Worm (Caenorhabditis elegans) whole organism, L2 larva: Measurements from ENCODE around the gene Y50D7A.10.

Source experiments
- C34F6.9 ChIP-seq: fragments of 150-350 bp; optimal IDR thresholded peaks from 2 replicates; lab custom pipeline; 2014; ENCODE audit warnings: missing biosample characterization, missing genetic modification characterization
- F13H6.1 ChIP-seq: sonication (generic microtip); optimal IDR thresholded peaks from 2 replicates; lab custom pipeline; 2016; ENCODE audit warnings: missing genetic modification characterization, missing compliant biosample characterization
- Y55F3AM.14 ChIP-seq: fragments of 200-800 bp; sonication (Bioruptor generic); optimal IDR thresholded peaks from 2 replicates; lab custom pipeline; 2018; ENCODE audit warnings: mild to moderate bottlenecking, missing genetic modification characterization, missing compliant biosample characterization
- alr-1 ChIP-seq: fragments of 150-350 bp; optimal IDR thresholded peaks from 2 replicates; lab custom pipeline; 2014; ENCODE audit warnings: missing biosample characterization, missing genetic modification characterization
- aly-2 ChIP-seq: fragments of 150-350 bp; optimal IDR thresholded peaks from 2 replicates; lab custom pipeline; 2014; ENCODE audit warnings: missing biosample characterization, missing genetic modification characterization
- blmp-1 ChIP-seq: sonication (generic microtip); optimal IDR thresholded peaks from 2 replicates; lab custom pipeline; 2017; ENCODE audit warnings: missing genetic modification characterization, mild to moderate bottlenecking, missing compliant biosample characterization, antibody characterized with exemption, moderate library complexity; ENCODE audit not compliant: insufficient read depth
- ceh-16 ChIP-seq: fragments of 150-350 bp; optimal IDR thresholded peaks from 2 replicates; lab custom pipeline; 2014; ENCODE audit warnings: missing biosample characterization, missing genetic modification characterization
- ceh-82 ChIP-seq: fragments of 150-350 bp; optimal IDR thresholded peaks from 2 replicates; lab custom pipeline; 2014; ENCODE audit warnings: missing biosample characterization, missing genetic modification characterization
- crh-2 ChIP-seq: sonication (generic microtip); optimal IDR thresholded peaks from 2 replicates; lab custom pipeline; 2017; ENCODE audit warnings: missing biosample characterization, missing genetic modification characterization
- elt-1 ChIP-seq: fragments of 150-350 bp; optimal IDR thresholded peaks from 2 replicates; lab custom pipeline; 2014; ENCODE audit warnings: missing biosample characterization, missing genetic modification characterization
- fos-1 ChIP-seq: fragments of 150-350 bp; optimal IDR thresholded peaks from 2 replicates; lab custom pipeline; 2014; ENCODE audit warnings: missing biosample characterization, missing genetic modification characterization
- gmeb-1 ChIP-seq: fragments of 150-350 bp; optimal IDR thresholded peaks from 2 replicates; lab custom pipeline; 2014; ENCODE audit warnings: missing biosample characterization, missing genetic modification characterization
- lin-11 ChIP-seq: fragments of 150-350 bp; sonication (generic microtip); optimal IDR thresholded peaks from 2 replicates; lab custom pipeline; 2014; ENCODE audit warnings: missing biosample characterization, missing genetic modification characterization, inconsistent platforms, mixed read lengths
- lin-39 ChIP-seq: fragments of 150-350 bp; optimal IDR thresholded peaks from 2 replicates; lab custom pipeline; 2014; ENCODE audit warnings: missing biosample characterization, missing genetic modification reagents, missing genetic modification characterization
- lsy-2 ChIP-seq, 2 experiments: fragments of 150-350 bp in 1 of 2; sonication (generic microtip) in 1 of 2; optimal IDR thresholded peaks; 2 replicates each; lab custom pipeline; 2014 to 2017; ENCODE audit warnings: missing biosample characterization in 2 of 2, missing genetic modification characterization in 2 of 2
- mab-5 ChIP-seq: fragments of 150-350 bp; optimal IDR thresholded peaks from 2 replicates; lab custom pipeline; 2014; ENCODE audit warnings: missing biosample characterization, missing genetic modification characterization
- mbf-1 ChIP-seq: sonication (generic microtip); optimal IDR thresholded peaks from 2 replicates; lab custom pipeline; 2017; ENCODE audit warnings: missing biosample characterization, missing genetic modification characterization
- nhr-11 ChIP-seq: fragments of 150-350 bp; optimal IDR thresholded peaks from 2 replicates; lab custom pipeline; 2014; ENCODE audit warnings: missing biosample characterization, missing genetic modification characterization
- nhr-12 ChIP-seq: fragments of 150-350 bp; optimal IDR thresholded peaks from 2 replicates; lab custom pipeline; 2014; ENCODE audit warnings: missing biosample characterization, missing genetic modification characterization
- nhr-129 ChIP-seq: fragments of 150-350 bp; optimal IDR thresholded peaks from 2 replicates; lab custom pipeline; 2014; ENCODE audit warnings: missing biosample characterization, missing genetic modification characterization
- nhr-21 ChIP-seq: fragments of 150-350 bp; optimal IDR thresholded peaks from 2 replicates; lab custom pipeline; 2014; ENCODE audit warnings: missing biosample characterization, missing genetic modification characterization
- nhr-23 ChIP-seq: fragments of 150-350 bp; optimal IDR thresholded peaks from 2 replicates; lab custom pipeline; 2014; ENCODE audit warnings: missing biosample characterization, missing genetic modification reagents, missing genetic modification characterization
- nhr-237 ChIP-seq: fragments of 150-350 bp; optimal IDR thresholded peaks from 2 replicates; lab custom pipeline; 2014; ENCODE audit warnings: missing biosample characterization, missing genetic modification characterization
- nhr-77 ChIP-seq: fragments of 150-350 bp; optimal IDR thresholded peaks from 2 replicates; lab custom pipeline; 2014; ENCODE audit warnings: missing biosample characterization, missing genetic modification characterization
- peb-1 ChIP-seq: fragments of 150-350 bp; optimal IDR thresholded peaks from 2 replicates; lab custom pipeline; 2014; ENCODE audit warnings: missing biosample characterization, missing genetic modification characterization
- sem-4 ChIP-seq: fragments of 150-350 bp; optimal IDR thresholded peaks from 2 replicates; lab custom pipeline; 2014; ENCODE audit warnings: missing biosample characterization, missing genetic modification reagents, missing genetic modification characterization
- skn-1 ChIP-seq: sonication (generic microtip); optimal IDR thresholded peaks from 2 replicates; lab custom pipeline; 2017; ENCODE audit warnings: missing biosample characterization, missing genetic modification characterization
- sma-3 ChIP-seq: sonication (generic microtip); optimal IDR thresholded peaks from 2 replicates; lab custom pipeline; 2016; ENCODE audit warnings: missing genetic modification reagents, missing genetic modification characterization, missing compliant biosample characterization
- sma-9 ChIP-seq, 2 experiments: fragments of 150-350 bp in 1 of 2; sonication (generic microtip) in 1 of 2; optimal IDR thresholded peaks; 2 replicates each; lab custom pipeline; 2014 to 2016; ENCODE audit warnings: missing genetic modification characterization in 2 of 2, mild to moderate bottlenecking in 1 of 2, missing biosample characterization in 1 of 2, missing compliant biosample characterization in 1 of 2, missing genetic modification reagents in 1 of 2, moderate library complexity in 1 of 2
- snpc-4 ChIP-seq: fragments of 150-350 bp; optimal IDR thresholded peaks from 2 replicates; lab custom pipeline; 2014; ENCODE audit warnings: missing biosample characterization, missing genetic modification characterization
- unc-55 ChIP-seq: fragments of 150-350 bp; sonication (generic microtip); optimal IDR thresholded peaks from 3 replicates; lab custom pipeline; 2014; ENCODE audit warnings: missing biosample characterization, missing genetic modification reagents, missing genetic modification characterization
- zag-1 ChIP-seq: fragments of 150-350 bp; optimal IDR thresholded peaks from 2 replicates; lab custom pipeline; 2014; ENCODE audit warnings: missing biosample characterization, missing genetic modification characterization
- ztf-1 ChIP-seq: fragments of 200-800 bp; sonication (Bioruptor generic); conservative IDR thresholded peaks from 2 replicates; pipeline ENCODE4 v1.3.6; 2022; ENCODE audit warnings: missing genetic modification characterization, missing compliant biosample characterization
- ztf-4 ChIP-seq: fragments of 150-350 bp; optimal IDR thresholded peaks from 2 replicates; lab custom pipeline; 2014; ENCODE audit warnings: missing biosample characterization, missing genetic modification characterization

Y50D7A.10 gene

ce11 chrIII:299220-299619 lies 16.0 kb upstream of the Y50D7A.10 start:
- TF ChIP-seq crh-2 (tag; lab: Kevin White, UChicago) (peak; percentile 5), fos-1 (tag; lab: Kevin White, UChicago) (peak; percentile 74), Y55F3AM.14 (GFP tag; lab: Kevin White, UChicago) (no peak)
- TF ChIP-seq, all 48 proteins: peak for 2

ce11 chrIII:304564-304963 lies 10.7 kb upstream of the Y50D7A.10 start:
- TF ChIP-seq sma-3 (GFP tag; lab: Kevin White, UChicago) (no peak), C34F6.9 (tag; lab: Kevin White, UChicago) (no peak), lin-11 (tag; lab: Kevin White, UChicago) (no peak), ceh-16 (tag; lab: Kevin White, UChicago) (no peak), peb-1 (tag; lab: Kevin White, UChicago) (no peak), Y55F3AM.14 (GFP tag; lab: Kevin White, UChicago) (no peak), zag-1 (no peak), nhr-12 (no peak), crh-2 (tag; lab: Kevin White, UChicago) (no peak), elt-1 (tag; lab: Kevin White, UChicago) (no peak)
- TF ChIP-seq, all 48 proteins: peak for 0

ce11 chrIII:311174-311573 lies 4.1 kb upstream of the Y50D7A.10 start:
- TF ChIP-seq sma-3 (GFP tag; lab: Kevin White, UChicago) (no peak), zag-1 (no peak), ceh-16 (tag; lab: Kevin White, UChicago) (no peak), nhr-12 (no peak), sem-4 (no peak), lsy-2 (tag; optimal IDR thresholded peaks at IDR 0.05; lab: Kevin White, UChicago) (no peak), nhr-23 (tag; lab: Kevin White, UChicago) (no peak), snpc-4 (tag; lab: Kevin White, UChicago) (no peak), lin-39 (tag; lab: Kevin White, UChicago) (no peak), nhr-237 (tag; lab: Kevin White, UChicago) (no peak)

ce11 chrIII:312873-313272 lies 2.4 kb upstream of the Y50D7A.10 start:
- no peak for TF ChIP-seq nhr-23 (tag; lab: Kevin White, UChicago)
- no peak for TF ChIP-seq sma-3 (GFP tag; lab: Kevin White, UChicago)
- TF ChIP-seq fos-1 (tag; lab: Kevin White, UChicago): no peak
- no peak for TF ChIP-seq blmp-1 (tag; lab: Kevin White, UChicago)
- no peak for TF ChIP-seq nhr-237 (tag; lab: Kevin White, UChicago)
- no peak for TF ChIP-seq snpc-4 (tag; lab: Kevin White, UChicago)
- TF ChIP-seq nhr-77: no peak
- TF ChIP-seq ztf-4 (tag; lab: Kevin White, UChicago): no peak
- TF ChIP-seq ceh-82: no peak
- TF ChIP-seq unc-55 (GFP tag; lab: Kevin White, UChicago): no peak
- TF ChIP-seq sma-9 (GFP tag; optimal IDR thresholded peaks at IDR 0.05; lab: Kevin White, UChicago): no peak
- TF ChIP-seq sma-9 (tag; optimal IDR thresholded peaks at IDR 0.05; lab: Kevin White, UChicago): no peak
- no peak for TF ChIP-seq alr-1
- no peak for TF ChIP-seq nhr-21 (tag; lab: Kevin White, UChicago)
- no peak for TF ChIP-seq skn-1 (tag; lab: Kevin White, UChicago)
- TF ChIP-seq F13H6.1 (tag; lab: Kevin White, UChicago): no peak
- no peak for TF ChIP-seq ztf-1
- TF ChIP-seq nhr-129 (tag; lab: Kevin White, UChicago): no peak
- TF ChIP-seq gmeb-1 (tag; lab: Kevin White, UChicago): no peak
- no peak for TF ChIP-seq elt-1 (tag; lab: Kevin White, UChicago)
- no peak for TF ChIP-seq mbf-1 (tag; lab: Kevin White, UChicago)
- TF ChIP-seq, all 48 proteins: peak for 0

ce11 chrIII:343141-343345 lies 27.8 kb downstream of the Y50D7A.10 start, which contains the start of gene Y50D7A.8:
TSS of gene Y50D7A.8 (minus strand) at chrIII:343241.
- TF ChIP-seq lin-11 (tag; lab: Kevin White, UChicago) (no peak), nhr-11 (no peak), snpc-4 (tag; lab: Kevin White, UChicago) (no peak), F13H6.1 (tag; lab: Kevin White, UChicago) (no peak), nhr-21 (tag; lab: Kevin White, UChicago) (no peak), ztf-1 (no peak), nhr-12 (no peak), nhr-77 (no peak), zag-1 (no peak), aly-2 (tag; lab: Kevin White, UChicago) (no peak), mab-5 (tag; lab: Kevin White, UChicago) (no peak), nhr-23 (tag; lab: Kevin White, UChicago) (no peak)
- TF ChIP-seq, all 48 proteins: peak for 0
